Fruit fly (Drosophila melanogaster) whole organism, embryonic: ENCODE data around the gene CG4438.
A peak's percentile ranks its signal among the peaks of the same experiment; 100 is the strongest.

Experiments
- Aef1 ChIP-seq: fragments of 200-800 bp; sonication (Bioruptor generic); IDR thresholded peaks from 3 replicates; pipeline ENCODE4 v1.3.6; 2022; ENCODE audit warnings: missing biosample characterization, missing genetic modification characterization
- Atf6 ChIP-seq: fragments of 200-800 bp; sonication (Bioruptor generic); IDR thresholded peaks from 2 replicates; pipeline ENCODE4 v1.3.6; 2022; ENCODE audit warnings: missing biosample characterization, missing genetic modification characterization
- CG10267 ChIP-seq: fragments of 200-800 bp; sonication (Bioruptor generic); optimal IDR thresholded peaks from 2 replicates; lab custom pipeline; 2018; ENCODE audit warnings: missing biosample characterization, mild to moderate bottlenecking, missing genetic modification characterization, moderate library complexity
- CG11456 ChIP-seq: fragments of 200-800 bp; sonication (Bioruptor generic); IDR thresholded peaks from 3 replicates; pipeline ENCODE4 v1.3.6; 2022; ENCODE audit warnings: missing biosample characterization, missing genetic modification characterization
- CG11723 ChIP-seq: fragments of 200-800 bp; sonication (Bioruptor generic); optimal IDR thresholded peaks from 2 replicates; lab custom pipeline; 2017; ENCODE audit warnings: missing biosample characterization, mild to moderate bottlenecking, missing genetic modification characterization
- CG13424 ChIP-seq: fragments of 200-800 bp; sonication (Bioruptor generic); optimal IDR thresholded peaks from 2 replicates; lab custom pipeline; 2019; ENCODE audit warnings: missing biosample characterization, mild to moderate bottlenecking, missing genetic modification characterization, moderate library complexity
- CG13775 ChIP-seq: fragments of 200-800 bp; sonication (Bioruptor generic); optimal IDR thresholded peaks from 3 replicates; lab custom pipeline; 2017; ENCODE audit warnings: missing biosample characterization, mild to moderate bottlenecking, missing genetic modification characterization
- CG1529 ChIP-seq: fragments of 200-800 bp; sonication (Bioruptor generic); optimal IDR thresholded peaks from 3 replicates; lab custom pipeline; 2018; ENCODE audit warnings: missing biosample characterization, missing genetic modification characterization
- CG1832 ChIP-seq: fragments of 200-800 bp; sonication (Bioruptor generic); optimal IDR thresholded peaks from 2 replicates; lab custom pipeline; 2017; ENCODE audit warnings: missing biosample characterization, mild to moderate bottlenecking, missing genetic modification characterization, inconsistent platforms
- CG3163 ChIP-seq: fragments of 200-800 bp; sonication (Bioruptor generic); optimal IDR thresholded peaks from 3 replicates; lab custom pipeline; 2016; ENCODE audit warnings: missing biosample characterization, missing genetic modification characterization
- CG4404 ChIP-seq: fragments of 200-800 bp; sonication (Bioruptor generic); IDR thresholded peaks from 2 replicates; pipeline ENCODE4 v1.3.6; 2022; ENCODE audit warnings: missing biosample characterization, missing genetic modification characterization
- CG4820 ChIP-seq: fragments of 200-800 bp; sonication (Bioruptor generic); optimal IDR thresholded peaks from 3 replicates; lab custom pipeline; 2016; ENCODE audit warnings: missing biosample characterization, missing genetic modification characterization
- CG5180 ChIP-seq: fragments of 200-800 bp; sonication (Bioruptor generic); optimal IDR thresholded peaks from 3 replicates; lab custom pipeline; 2017; ENCODE audit warnings: missing biosample characterization, missing genetic modification characterization, mild to moderate bottlenecking, moderate library complexity, missing genetic modification reagents
- CG7839 ChIP-seq: fragments of 200-800 bp; sonication (Bioruptor generic); optimal IDR thresholded peaks from 3 replicates; lab custom pipeline; 2018; ENCODE audit warnings: missing biosample characterization, mild to moderate bottlenecking, missing genetic modification characterization, moderate library complexity
- CG9215 ChIP-seq: fragments of 200-800 bp; sonication (Bioruptor generic); IDR thresholded peaks from 2 replicates; pipeline ENCODE4 v1.3.6; 2022; ENCODE audit warnings: missing biosample characterization, missing genetic modification characterization
- CG9437 ChIP-seq: fragments of 200-800 bp; sonication (Bioruptor generic); optimal IDR thresholded peaks from 2 replicates; lab custom pipeline; 2018; ENCODE audit warnings: missing biosample characterization, mild to moderate bottlenecking, missing genetic modification characterization
- CG9797 ChIP-seq: fragments of 200-800 bp; sonication (Bioruptor generic); optimal IDR thresholded peaks from 3 replicates; lab custom pipeline; 2018; ENCODE audit warnings: missing biosample characterization, mild to moderate bottlenecking, missing genetic modification characterization
- D19A ChIP-seq: fragments of 200-800 bp; optimal IDR thresholded peaks from 3 replicates; lab custom pipeline; 2019; ENCODE audit warnings: missing biosample characterization, mild to moderate bottlenecking, missing genetic modification characterization, moderate library complexity
- Dek ChIP-seq: fragments of 200-800 bp; sonication (Bioruptor generic); optimal IDR thresholded peaks from 3 replicates; lab custom pipeline; 2019; ENCODE audit warnings: missing biosample characterization, mild to moderate bottlenecking, missing genetic modification characterization, moderate library complexity
- Ets65A ChIP-seq: fragments of 200-800 bp; sonication (Bioruptor generic); peaks from one replicate; lab custom pipeline; 2016; ENCODE audit warnings: missing biosample characterization, missing genetic modification characterization
- GATAe ChIP-seq: fragments of 200-800 bp; sonication (Bioruptor generic); conservative IDR thresholded peaks from 2 replicates; pipeline ENCODE4 v1.3.6; 2022; ENCODE audit warnings: missing biosample characterization, missing genetic modification characterization
- Gug ChIP-seq: fragments of 200-800 bp; sonication (Bioruptor generic); IDR thresholded peaks from 4 replicates; pipeline ENCODE4 v1.3.6; 2022; ENCODE audit warnings: missing biosample characterization, missing genetic modification characterization
- MBD-R2 ChIP-seq: fragments of 200-800 bp; sonication (Bioruptor generic); IDR thresholded peaks from 2 replicates; pipeline ENCODE4 v1.3.6; 2022; ENCODE audit warnings: missing biosample characterization, missing genetic modification characterization
- MESR4 ChIP-seq: fragments of 200-800 bp; sonication (Bioruptor generic); optimal IDR thresholded peaks from 2 replicates; lab custom pipeline; 2018; ENCODE audit warnings: missing biosample characterization, mild to moderate bottlenecking, missing genetic modification characterization, moderate library complexity
- Sin3A ChIP-seq: fragments of >200 bp; optimal IDR thresholded peaks from 2 replicates; lab custom pipeline; 2018
- Sox100B ChIP-seq: fragments of 200-800 bp; sonication (Bioruptor generic); optimal IDR thresholded peaks from 3 replicates; lab custom pipeline; 2018; ENCODE audit warnings: missing biosample characterization, mild to moderate bottlenecking, missing genetic modification characterization
- Tbp ChIP-seq: fragments of >200 bp; optimal IDR thresholded peaks from 2 replicates; lab custom pipeline; 2018; ENCODE audit warnings: missing biosample characterization, missing genetic modification characterization
- Usf ChIP-seq: fragments of 200-800 bp; sonication (Bioruptor generic); optimal IDR thresholded peaks from 2 replicates; lab custom pipeline; 2017; ENCODE audit warnings: missing genotype, missing biosample characterization, missing genetic modification characterization
- ab ChIP-seq: fragments of 200-800 bp; sonication (Bioruptor generic); optimal IDR thresholded peaks from 2 replicates; lab custom pipeline; 2016; ENCODE audit warnings: missing biosample characterization, missing genetic modification characterization
- abd-A ChIP-seq: fragments of 200-800 bp; sonication (Bioruptor generic); optimal IDR thresholded peaks from 3 replicates; lab custom pipeline; 2019; ENCODE audit warnings: missing biosample characterization, mild to moderate bottlenecking, missing genetic modification characterization, moderate library complexity
- br ChIP-seq: fragments of >200 bp; optimal IDR thresholded peaks from 2 replicates; lab custom pipeline; 2017
- caup ChIP-seq: fragments of 200-800 bp; sonication (Bioruptor generic); optimal IDR thresholded peaks from 3 replicates; lab custom pipeline; 2017; ENCODE audit warnings: missing biosample characterization, mild to moderate bottlenecking, missing genetic modification characterization, moderate library complexity; ENCODE audit not compliant: severe bottlenecking
- gro ChIP-seq: fragments of 200-800 bp; sonication (Bioruptor generic); optimal IDR thresholded peaks from 2 replicates; lab custom pipeline; 2016; ENCODE audit warnings: missing biosample characterization, missing genetic modification characterization
- gsb ChIP-seq: fragments of 200-800 bp; sonication (Bioruptor generic); IDR thresholded peaks from 2 replicates; pipeline ENCODE4 v1.3.6; 2022; ENCODE audit warnings: missing biosample characterization, missing genetic modification characterization
- insv ChIP-seq, 2 experiments: fragments of 200-800 bp; sonication (Bioruptor generic); optimal IDR thresholded peaks; 3 replicates each; lab custom pipeline; 2016 to 2018; ENCODE audit warnings: missing biosample characterization in 2 of 2, missing genetic modification characterization in 2 of 2
- lbe ChIP-seq: fragments of 200-800 bp; sonication (Bioruptor generic); optimal IDR thresholded peaks from 2 replicates; lab custom pipeline; 2016; ENCODE audit warnings: missing biosample characterization, mild to moderate bottlenecking, missing genetic modification characterization
- lmd ChIP-seq: fragments of 200-800 bp; sonication (Bioruptor generic); IDR thresholded peaks from 2 replicates; pipeline ENCODE4 v1.3.6; 2022; ENCODE audit warnings: missing biosample characterization, missing genetic modification characterization
- odd ChIP-seq: fragments of 200-800 bp; sonication (Bioruptor generic); optimal IDR thresholded peaks from 2 replicates; lab custom pipeline; 2017; ENCODE audit warnings: missing biosample characterization, mild to moderate bottlenecking, missing genetic modification characterization
- pho ChIP-seq: fragments of 200-800 bp; sonication (Bioruptor generic); optimal IDR thresholded peaks from 2 replicates; lab custom pipeline; 2016; ENCODE audit warnings: missing biosample characterization, missing genetic modification characterization
- prd ChIP-seq, 3 experiments: fragments of >200 bp in 2 of 3; fragments of 200-800 bp in 1 of 3; sonication (Bioruptor generic) in 1 of 3; optimal IDR thresholded peaks in 2 of 3; IDR thresholded peaks in 1 of 3; 2 replicates in 2 of 3; 3 replicates in 1 of 3; pipeline versions ENCODE4 v1.3.6 to Lab custom; 2017 to 2022; ENCODE audit warnings: missing biosample characterization in 1 of 3, missing genetic modification characterization in 1 of 3
- schlank ChIP-seq: fragments of 200-800 bp; sonication (Bioruptor generic); optimal IDR thresholded peaks from 2 replicates; lab custom pipeline; 2018; ENCODE audit warnings: missing biosample characterization, mild to moderate bottlenecking, missing genetic modification characterization
- shn ChIP-seq: fragments of 200-800 bp; sonication (Bioruptor generic); optimal IDR thresholded peaks from 3 replicates; lab custom pipeline; 2016; ENCODE audit warnings: missing biosample characterization, missing genetic modification characterization
- slbo ChIP-seq: fragments of 200-800 bp; sonication (Bioruptor generic); IDR thresholded peaks from 2 replicates; pipeline ENCODE4 v1.3.6; 2022; ENCODE audit warnings: missing biosample characterization, missing genetic modification characterization
- sqz ChIP-seq: fragments of 200-800 bp; sonication (Bioruptor generic); optimal IDR thresholded peaks from 3 replicates; lab custom pipeline; 2018; ENCODE audit warnings: missing biosample characterization, mild to moderate bottlenecking, missing genetic modification characterization
- tna ChIP-seq: fragments of 200-800 bp; sonication (Bioruptor generic); IDR thresholded peaks from 2 replicates; pipeline ENCODE4 v1.3.6; 2022; ENCODE audit warnings: missing biosample characterization, missing genetic modification characterization; ENCODE audit not compliant: partially characterized antibody

Gene CG4438

DNA sequence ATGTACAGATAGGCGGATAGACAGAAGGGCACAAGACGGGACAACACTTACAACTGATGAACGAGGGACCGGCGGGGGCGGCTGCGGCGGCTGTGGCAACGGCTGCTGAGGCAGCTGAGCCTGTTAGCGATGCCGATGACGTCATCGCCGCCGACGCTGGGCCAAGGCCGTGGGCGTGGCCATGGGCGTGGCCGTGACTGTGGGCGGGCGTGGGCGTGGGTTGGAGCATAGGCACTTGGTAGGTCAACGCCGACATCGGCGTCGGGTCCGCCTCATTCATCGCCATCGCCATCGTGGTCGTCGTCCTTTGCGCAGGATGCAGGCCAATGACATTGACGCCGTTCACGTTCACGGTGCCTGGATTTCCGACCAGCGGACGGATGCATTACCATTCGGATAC, 20.0 kb downstream of the CG4438 start (continued):
- TF ChIP-seq D19A, result no peak
- TF ChIP-seq CG13424 (tag; lab: Kevin White, UChicago), result no peak
- TF ChIP-seq br (lab: Kevin White, UChicago), result no peak
- TF ChIP-seq slbo, result 0 out of 2 replicates have a peak, but pooled peaks have one; percentile 28
- no peak for TF ChIP-seq CG3163 (GFP tag; lab: Kevin White, UChicago)
- TF ChIP-seq CG5180 (GFP tag; lab: Kevin White, UChicago), result no peak
- no peak for TF ChIP-seq odd
- TF ChIP-seq Aef1 (GFP tag; lab: Robert Waterston, UW), result no peak
- no peak for TF ChIP-seq Dek (tag; lab: Kevin White, UChicago)
- no peak for TF ChIP-seq CG9215 (GFP tag; lab: Robert Waterston, UW)
- TF ChIP-seq Gug (GFP tag; lab: Robert Waterston, UW), result no peak
- TF ChIP-seq CG1832, result peak; percentile 7
- TF ChIP-seq ab (GFP tag; lab: Kevin White, UChicago), result no peak
- TF ChIP-seq CG4404 (GFP tag; lab: Robert Waterston, UW), result 0 out of 2 replicates have a peak, but pooled peaks have one; percentile 32
- TF ChIP-seq CG13775 (GFP tag; lab: Kevin White, UChicago), result no peak
- TF ChIP-seq Sox100B, result no peak
- no peak for TF ChIP-seq lmd (GFP tag; lab: Robert Waterston, UW)
- no peak for TF ChIP-seq tna
- TF ChIP-seq Sin3A (lab: Kevin White, UChicago), result no peak
- TF ChIP-seq shn (GFP tag; lab: Kevin White, UChicago), result no peak
- TF ChIP-seq CG9797 (GFP tag; lab: Kevin White, UChicago), result no peak
- TF ChIP-seq prd (optimal IDR thresholded peaks at IDR 0.05; lab: Kevin White, UChicago), result no peak
- TF ChIP-seq prd (GFP tag; IDR thresholded peaks at IDR 0.05; lab: Robert Waterston, UW), result no peak
- 0 out of 3 replicates have a peak, but pooled peaks have one; percentile 44 for TF ChIP-seq CG11456 (GFP tag; lab: Robert Waterston, UW)
- TF ChIP-seq pho (GFP tag; lab: Kevin White, UChicago), result no peak
- no peak for TF ChIP-seq lbe
- no peak for TF ChIP-seq sqz (GFP tag; lab: Kevin White, UChicago)
- no peak for TF ChIP-seq gsb (GFP tag; lab: Robert Waterston, UW)

DNA sequence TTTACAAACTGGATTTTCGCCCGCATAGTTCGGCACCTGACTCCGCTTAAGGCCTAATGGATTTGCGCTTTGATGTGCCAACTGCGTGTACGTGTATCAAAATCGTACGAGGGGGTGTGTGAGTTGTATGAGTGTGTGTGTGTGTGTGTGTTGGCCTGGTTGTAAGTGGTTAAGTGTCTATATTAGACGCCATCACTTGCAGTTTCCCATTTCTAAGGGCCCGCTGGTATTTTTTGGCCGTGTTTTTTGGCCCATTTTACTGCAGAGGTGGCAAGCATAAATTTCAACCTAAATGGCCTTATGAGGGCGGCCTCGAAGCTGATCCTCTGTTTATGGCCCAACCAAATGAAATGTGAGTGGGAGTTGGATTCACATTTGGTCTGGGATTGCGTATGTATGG, 28.1 kb downstream of the CG4438 start:
- no peak for TF ChIP-seq CG4404 (GFP tag; lab: Robert Waterston, UW)
- peak; percentile 52 for TF ChIP-seq abd-A

DNA sequence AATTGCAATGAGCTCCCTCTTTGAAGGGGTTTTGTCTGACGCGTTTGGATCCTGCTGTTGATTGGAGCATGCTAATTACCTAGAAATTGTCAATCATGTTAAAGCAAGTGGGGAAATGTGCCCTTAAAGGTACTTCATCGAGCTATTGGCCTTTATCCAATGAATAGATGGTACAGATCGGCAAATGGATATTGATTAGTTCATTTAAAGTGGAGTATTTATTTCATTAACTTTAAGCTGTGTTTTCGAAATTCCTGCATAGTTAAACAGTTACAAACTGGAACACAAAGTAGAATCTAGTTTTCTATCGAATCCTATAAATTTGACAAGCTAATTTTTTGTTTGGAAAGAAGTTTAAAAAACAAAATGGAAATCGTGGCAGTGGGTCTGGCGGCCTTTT, 30.4 kb downstream of the CG4438 start, which contains the start of gene CG34181:
CG34181 (plus strand) TSS at position 301 of the 400 bp plus-strand sequence.
- TF ChIP-seq gro (GFP tag; lab: Kevin White, UChicago) (no peak), CG9437 (no peak), CG1529 (GFP tag; lab: Kevin White, UChicago) (no peak), Ets65A (peak; percentile 49), CG11723 (no peak)
- TF ChIP-seq, all 482 proteins: peak for 1

DNA sequence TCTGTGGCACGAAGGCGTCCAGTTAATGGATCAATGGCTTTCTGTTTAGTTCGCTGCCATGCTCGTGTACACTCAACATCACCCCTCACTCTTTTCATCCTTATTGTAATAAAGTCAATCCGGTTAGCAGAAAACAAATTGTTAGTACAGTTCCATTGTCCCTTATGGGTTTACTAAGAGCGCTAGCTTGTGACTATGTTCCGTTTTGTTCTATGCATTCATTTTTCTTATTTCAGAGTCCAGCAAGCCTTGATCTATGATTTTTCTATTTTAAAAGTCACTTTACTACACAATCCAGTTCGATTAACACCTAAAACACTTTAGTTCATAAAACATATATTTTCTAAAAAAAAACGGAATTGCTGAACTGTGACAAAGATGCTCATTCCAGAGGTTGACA, 47.6 kb downstream of the CG4438 start, which contains the start of gene CG13110:
CG13110 (plus strand) TSS at position 301 of the 400 bp plus-strand sequence.
- TF ChIP-seq CG4820 (GFP tag; lab: Kevin White, UChicago) (no peak), Usf (GFP tag; lab: Kevin White, UChicago) (no peak), Tbp (no peak), insv (GFP tag; optimal IDR thresholded peaks at IDR 0.05; lab: Kevin White, UChicago) (no peak), caup (GFP tag; lab: Kevin White, UChicago) (no peak), MESR4 (GFP tag; lab: Kevin White, UChicago) (no peak), CG10267 (tag; lab: Kevin White, UChicago) (no peak), CG7839 (tag; lab: Kevin White, UChicago) (no peak), schlank (tag; lab: Kevin White, UChicago) (no peak), GATAe (GFP tag; lab: Robert Waterston, UW) (no peak), MBD-R2 (GFP tag; lab: Robert Waterston, UW) (no peak), Atf6 (GFP tag; lab: Robert Waterston, UW) (no peak)
